Fruit fly (Drosophila melanogaster): ENCODE data around the gene dysc.

dysc gene

dm6 chr3L:13904426-13904825 lies 1.4 kb upstream of the dysc start:
- TF ChIP-seq psq (optimal IDR thresholded peaks at IDR 0.05): no peak
- TF ChIP-seq insv (optimal IDR thresholded peaks at IDR 0.05): no peak

- TF ChIP-seq ttk (optimal IDR thresholded peaks at IDR 0.05) (no peak), insv (optimal IDR thresholded peaks at IDR 0.05) (no peak), Myc (optimal IDR thresholded peaks at IDR 0.05) (no peak), Sin3A (optimal IDR thresholded peaks at IDR 0.05) (no peak), h (optimal IDR thresholded peaks at IDR 0.05) (no peak), psq (optimal IDR thresholded peaks at IDR 0.05) (no peak)
Measured at dm6 chr3L:13904021-13904325, 937 bp upstream of the dysc start.

- TF ChIP-seq psq (optimal IDR thresholded peaks at IDR 0.05): no peak
- no peak for TF ChIP-seq ttk (optimal IDR thresholded peaks at IDR 0.05)
Measured at dm6 chr3L:13900635-13901034, 2.4 kb downstream of the dysc start.

dm6 chr3L:13887092-13887491 lies 15.9 kb downstream of the dysc start:
- TF ChIP-seq h (optimal IDR thresholded peaks at IDR 0.05) (no peak), ttk (optimal IDR thresholded peaks at IDR 0.05) (no peak), psq (optimal IDR thresholded peaks at IDR 0.05) (no peak), Myc (optimal IDR thresholded peaks at IDR 0.05) (no peak), insv (optimal IDR thresholded peaks at IDR 0.05) (no peak), Sin3A (optimal IDR thresholded peaks at IDR 0.05) (no peak)

- TF ChIP-seq insv (optimal IDR thresholded peaks at IDR 0.05) (no peak), psq (optimal IDR thresholded peaks at IDR 0.05) (no peak), Sin3A (optimal IDR thresholded peaks at IDR 0.05) (no peak), Myc (optimal IDR thresholded peaks at IDR 0.05) (no peak), h (optimal IDR thresholded peaks at IDR 0.05) (no peak), ttk (optimal IDR thresholded peaks at IDR 0.05) (no peak)
Measured at dm6 chr3L:13884460-13885056, 18.5 kb downstream of the dysc start.

dm6 chr3L:13882532-13882931 lies 20.5 kb downstream of the dysc start:
- TF ChIP-seq h (optimal IDR thresholded peaks at IDR 0.05) (no peak), Myc (optimal IDR thresholded peaks at IDR 0.05) (no peak)

- TF ChIP-seq insv (optimal IDR thresholded peaks at IDR 0.05) (no peak), ttk (optimal IDR thresholded peaks at IDR 0.05) (no peak), h (optimal IDR thresholded peaks at IDR 0.05) (no peak), Sin3A (optimal IDR thresholded peaks at IDR 0.05) (no peak), psq (optimal IDR thresholded peaks at IDR 0.05) (no peak), Myc (optimal IDR thresholded peaks at IDR 0.05) (no peak)
Measured at dm6 chr3L:13881555-13881954, 21.5 kb downstream of the dysc start.

dm6 chr3L:13878729-13879128 lies 24.3 kb downstream of the dysc start, which contains the start of gene CG13737:
Gene CG13737, plus strand, starts transcription at chr3L:13878994.
- no peak for TF ChIP-seq psq (optimal IDR thresholded peaks at IDR 0.05)
- TF ChIP-seq Sin3A (optimal IDR thresholded peaks at IDR 0.05): no peak
- TF ChIP-seq Myc (optimal IDR thresholded peaks at IDR 0.05): no peak
- no peak for TF ChIP-seq ttk (optimal IDR thresholded peaks at IDR 0.05)
- no peak for TF ChIP-seq insv (optimal IDR thresholded peaks at IDR 0.05)
- no peak for TF ChIP-seq h (optimal IDR thresholded peaks at IDR 0.05)

dm6 chr3L:13877904-13878303 lies 25.1 kb downstream of the dysc start:
- no peak for TF ChIP-seq ttk (optimal IDR thresholded peaks at IDR 0.05)
- TF ChIP-seq Myc (optimal IDR thresholded peaks at IDR 0.05): no peak
- no peak for TF ChIP-seq Sin3A (optimal IDR thresholded peaks at IDR 0.05)
- no peak for TF ChIP-seq psq (optimal IDR thresholded peaks at IDR 0.05)

dm6 chr3L:13876967-13877366 lies 26.1 kb downstream of the dysc start:
- no peak for TF ChIP-seq insv (optimal IDR thresholded peaks at IDR 0.05)
- TF ChIP-seq psq (optimal IDR thresholded peaks at IDR 0.05): no peak
- TF ChIP-seq Sin3A (optimal IDR thresholded peaks at IDR 0.05): no peak
- TF ChIP-seq Myc (optimal IDR thresholded peaks at IDR 0.05): no peak
- no peak for TF ChIP-seq h (optimal IDR thresholded peaks at IDR 0.05)
- no peak for TF ChIP-seq ttk (optimal IDR thresholded peaks at IDR 0.05)

- TF ChIP-seq ttk (optimal IDR thresholded peaks at IDR 0.05) (no peak), Sin3A (optimal IDR thresholded peaks at IDR 0.05) (no peak), psq (optimal IDR thresholded peaks at IDR 0.05) (no peak), h (optimal IDR thresholded peaks at IDR 0.05) (no peak), Myc (optimal IDR thresholded peaks at IDR 0.05) (no peak), insv (optimal IDR thresholded peaks at IDR 0.05) (no peak)
Measured at dm6 chr3L:13866780-13867179, 36.3 kb downstream of the dysc start, which contains the start of gene CG8745. Gene CG8745, minus strand, starts transcription at chr3L:13866905.

- no peak for TF ChIP-seq Myc (optimal IDR thresholded peaks at IDR 0.05)
- no peak for TF ChIP-seq h (optimal IDR thresholded peaks at IDR 0.05)
- TF ChIP-seq psq (optimal IDR thresholded peaks at IDR 0.05): no peak
- no peak for TF ChIP-seq insv (optimal IDR thresholded peaks at IDR 0.05)
- no peak for TF ChIP-seq Sin3A (optimal IDR thresholded peaks at IDR 0.05)
- no peak for TF ChIP-seq ttk (optimal IDR thresholded peaks at IDR 0.05)
Measured at dm6 chr3L:13866270-13866669, 36.8 kb downstream of the dysc start.

- no peak for TF ChIP-seq Myc (optimal IDR thresholded peaks at IDR 0.05)
- TF ChIP-seq Sin3A (optimal IDR thresholded peaks at IDR 0.05): no peak
- no peak for TF ChIP-seq psq (optimal IDR thresholded peaks at IDR 0.05)
- TF ChIP-seq h (optimal IDR thresholded peaks at IDR 0.05): no peak
- no peak for TF ChIP-seq insv (optimal IDR thresholded peaks at IDR 0.05)
- no peak for TF ChIP-seq ttk (optimal IDR thresholded peaks at IDR 0.05)
Measured at dm6 chr3L:13865484-13865883, 37.6 kb downstream of the dysc start.

- TF ChIP-seq psq (optimal IDR thresholded peaks at IDR 0.05) (no peak), Myc (optimal IDR thresholded peaks at IDR 0.05) (no peak), insv (optimal IDR thresholded peaks at IDR 0.05) (no peak), h (optimal IDR thresholded peaks at IDR 0.05) (no peak), Sin3A (optimal IDR thresholded peaks at IDR 0.05) (no peak), ttk (optimal IDR thresholded peaks at IDR 0.05) (no peak)
Measured at dm6 chr3L:13864568-13864967, 38.5 kb downstream of the dysc start.
